Worm (Caenorhabditis elegans) whole organism, L2 larva: ENCODE results near the gene F08G12.1.

Experiments
- C34F6.9 ChIP-seq: fragments of 150-350 bp; optimal IDR thresholded peaks from 2 replicates; lab custom pipeline; 2014; ENCODE audit warnings: missing biosample characterization, missing genetic modification characterization
- F13H6.1 ChIP-seq: sonication (generic microtip); optimal IDR thresholded peaks from 2 replicates; lab custom pipeline; 2016; ENCODE audit warnings: missing genetic modification characterization, missing compliant biosample characterization
- R02D3.7 ChIP-seq: fragments of 150-350 bp; optimal IDR thresholded peaks from 2 replicates; lab custom pipeline; 2014; ENCODE audit warnings: missing biosample characterization, missing genetic modification characterization
- Y55F3AM.14 ChIP-seq: fragments of 200-800 bp; sonication (Bioruptor generic); optimal IDR thresholded peaks from 2 replicates; lab custom pipeline; 2018; ENCODE audit warnings: mild to moderate bottlenecking, missing genetic modification characterization, missing compliant biosample characterization
- ZK546.5 ChIP-seq: sonication (generic microtip); optimal IDR thresholded peaks from 2 replicates; lab custom pipeline; 2017; ENCODE audit warnings: missing biosample characterization, missing genetic modification characterization
- alr-1 ChIP-seq: fragments of 150-350 bp; optimal IDR thresholded peaks from 2 replicates; lab custom pipeline; 2014; ENCODE audit warnings: missing biosample characterization, missing genetic modification characterization
- aly-2 ChIP-seq: fragments of 150-350 bp; optimal IDR thresholded peaks from 2 replicates; lab custom pipeline; 2014; ENCODE audit warnings: missing biosample characterization, missing genetic modification characterization
- ama-1 ChIP-seq: fragments of 150-350 bp; optimal IDR thresholded peaks from 2 replicates; lab custom pipeline; 2018; ENCODE audit warnings: inconsistent platforms
- blmp-1 ChIP-seq: sonication (generic microtip); optimal IDR thresholded peaks from 2 replicates; lab custom pipeline; 2017; ENCODE audit warnings: missing genetic modification characterization, mild to moderate bottlenecking, missing compliant biosample characterization, antibody characterized with exemption, moderate library complexity; ENCODE audit not compliant: insufficient read depth
- ceh-16 ChIP-seq: fragments of 150-350 bp; optimal IDR thresholded peaks from 2 replicates; lab custom pipeline; 2014; ENCODE audit warnings: missing biosample characterization, missing genetic modification characterization
- crh-2 ChIP-seq: sonication (generic microtip); optimal IDR thresholded peaks from 2 replicates; lab custom pipeline; 2017; ENCODE audit warnings: missing biosample characterization, missing genetic modification characterization
- egl-27 ChIP-seq: sonication (generic microtip); optimal IDR thresholded peaks from 3 replicates; lab custom pipeline; 2017; ENCODE audit warnings: missing biosample characterization, missing genetic modification reagents, missing genetic modification characterization
- elt-1 ChIP-seq: fragments of 150-350 bp; optimal IDR thresholded peaks from 2 replicates; lab custom pipeline; 2014; ENCODE audit warnings: missing biosample characterization, missing genetic modification characterization
- elt-3 ChIP-seq: sonication (generic microtip); optimal IDR thresholded peaks from 2 replicates; lab custom pipeline; 2017; ENCODE audit warnings: missing biosample characterization, missing genetic modification characterization
- fos-1 ChIP-seq: fragments of 150-350 bp; optimal IDR thresholded peaks from 2 replicates; lab custom pipeline; 2014; ENCODE audit warnings: missing biosample characterization, missing genetic modification characterization
- gmeb-1 ChIP-seq: fragments of 150-350 bp; optimal IDR thresholded peaks from 2 replicates; lab custom pipeline; 2014; ENCODE audit warnings: missing biosample characterization, missing genetic modification characterization
- lin-11 ChIP-seq: fragments of 150-350 bp; sonication (generic microtip); optimal IDR thresholded peaks from 2 replicates; lab custom pipeline; 2014; ENCODE audit warnings: missing biosample characterization, missing genetic modification characterization, inconsistent platforms, mixed read lengths
- lin-13 ChIP-seq: fragments of 150-350 bp; optimal IDR thresholded peaks from 2 replicates; lab custom pipeline; 2014; ENCODE audit warnings: missing biosample characterization, missing genetic modification reagents, missing genetic modification characterization
- lsy-2 ChIP-seq, 2 experiments: fragments of 150-350 bp in 1 of 2; sonication (generic microtip) in 1 of 2; optimal IDR thresholded peaks; 2 replicates each; lab custom pipeline; 2014 to 2017; ENCODE audit warnings: missing biosample characterization in 2 of 2, missing genetic modification characterization in 2 of 2
- mab-5 ChIP-seq: fragments of 150-350 bp; optimal IDR thresholded peaks from 2 replicates; lab custom pipeline; 2014; ENCODE audit warnings: missing biosample characterization, missing genetic modification characterization
- mdl-1 ChIP-seq, 2 experiments: fragments of 150-350 bp in 1 of 2; sonication (generic microtip) in 1 of 2; optimal IDR thresholded peaks; 2 replicates each; lab custom pipeline; 2017; ENCODE audit warnings: missing biosample characterization in 2 of 2, missing genetic modification characterization in 2 of 2
- nhr-10 ChIP-seq: sonication (generic microtip); optimal IDR thresholded peaks from 2 replicates; lab custom pipeline; 2017; ENCODE audit warnings: missing biosample characterization, missing genetic modification characterization
- nhr-11 ChIP-seq: fragments of 150-350 bp; optimal IDR thresholded peaks from 2 replicates; lab custom pipeline; 2014; ENCODE audit warnings: missing biosample characterization, missing genetic modification characterization
- nhr-12 ChIP-seq: fragments of 150-350 bp; optimal IDR thresholded peaks from 2 replicates; lab custom pipeline; 2014; ENCODE audit warnings: missing biosample characterization, missing genetic modification characterization
- nhr-129 ChIP-seq: fragments of 150-350 bp; optimal IDR thresholded peaks from 2 replicates; lab custom pipeline; 2014; ENCODE audit warnings: missing biosample characterization, missing genetic modification characterization
- nhr-21 ChIP-seq: fragments of 150-350 bp; optimal IDR thresholded peaks from 2 replicates; lab custom pipeline; 2014; ENCODE audit warnings: missing biosample characterization, missing genetic modification characterization
- nhr-23 ChIP-seq: fragments of 150-350 bp; optimal IDR thresholded peaks from 2 replicates; lab custom pipeline; 2014; ENCODE audit warnings: missing biosample characterization, missing genetic modification reagents, missing genetic modification characterization
- nhr-25 ChIP-seq: fragments of 150-350 bp; sonication (generic microtip); optimal IDR thresholded peaks from 3 replicates; lab custom pipeline; 2014; ENCODE audit warnings: missing biosample characterization, missing genetic modification characterization
- nhr-6 ChIP-seq: fragments of 150-350 bp; optimal IDR thresholded peaks from 2 replicates; lab custom pipeline; 2014; ENCODE audit warnings: missing biosample characterization, missing genetic modification characterization
- nhr-77 ChIP-seq: fragments of 150-350 bp; optimal IDR thresholded peaks from 2 replicates; lab custom pipeline; 2014; ENCODE audit warnings: missing biosample characterization, missing genetic modification characterization
- peb-1 ChIP-seq: fragments of 150-350 bp; optimal IDR thresholded peaks from 2 replicates; lab custom pipeline; 2014; ENCODE audit warnings: missing biosample characterization, missing genetic modification characterization
- sem-4 ChIP-seq: fragments of 150-350 bp; optimal IDR thresholded peaks from 2 replicates; lab custom pipeline; 2014; ENCODE audit warnings: missing biosample characterization, missing genetic modification reagents, missing genetic modification characterization
- skn-1 ChIP-seq: sonication (generic microtip); optimal IDR thresholded peaks from 2 replicates; lab custom pipeline; 2017; ENCODE audit warnings: missing biosample characterization, missing genetic modification characterization
- sma-3 ChIP-seq: sonication (generic microtip); optimal IDR thresholded peaks from 2 replicates; lab custom pipeline; 2016; ENCODE audit warnings: missing genetic modification reagents, missing genetic modification characterization, missing compliant biosample characterization
- sma-9 ChIP-seq, 2 experiments: fragments of 150-350 bp in 1 of 2; sonication (generic microtip) in 1 of 2; optimal IDR thresholded peaks; 2 replicates each; lab custom pipeline; 2014 to 2016; ENCODE audit warnings: missing genetic modification characterization in 2 of 2, mild to moderate bottlenecking in 1 of 2, missing biosample characterization in 1 of 2, missing compliant biosample characterization in 1 of 2, missing genetic modification reagents in 1 of 2, moderate library complexity in 1 of 2
- snpc-4 ChIP-seq: fragments of 150-350 bp; optimal IDR thresholded peaks from 2 replicates; lab custom pipeline; 2014; ENCODE audit warnings: missing biosample characterization, missing genetic modification characterization
- unc-39 ChIP-seq: fragments of 150-350 bp; optimal IDR thresholded peaks from 2 replicates; lab custom pipeline; 2014; ENCODE audit warnings: missing biosample characterization, missing genetic modification characterization
- unc-55 ChIP-seq: fragments of 150-350 bp; sonication (generic microtip); optimal IDR thresholded peaks from 3 replicates; lab custom pipeline; 2014; ENCODE audit warnings: missing biosample characterization, missing genetic modification reagents, missing genetic modification characterization
- unc-62 ChIP-seq: fragments of 150-350 bp; optimal IDR thresholded peaks from 2 replicates; lab custom pipeline; 2014; ENCODE audit warnings: missing biosample characterization, missing genetic modification reagents, missing genetic modification characterization
- zag-1 ChIP-seq: fragments of 150-350 bp; optimal IDR thresholded peaks from 2 replicates; lab custom pipeline; 2014; ENCODE audit warnings: missing biosample characterization, missing genetic modification characterization
- ztf-1 ChIP-seq: fragments of 200-800 bp; sonication (Bioruptor generic); conservative IDR thresholded peaks from 2 replicates; pipeline ENCODE4 v1.3.6; 2022; ENCODE audit warnings: missing genetic modification characterization, missing compliant biosample characterization
- ztf-11 ChIP-seq: sonication (generic microtip); optimal IDR thresholded peaks from 2 replicates; lab custom pipeline; 2017; ENCODE audit warnings: missing biosample characterization, missing genetic modification characterization
- ztf-4 ChIP-seq: fragments of 150-350 bp; optimal IDR thresholded peaks from 2 replicates; lab custom pipeline; 2014; ENCODE audit warnings: missing biosample characterization, missing genetic modification characterization

The F08G12.1 gene

ce11 chrX:11310285-11310838, 4.7 kb upstream of the F08G12.1 start, which contains the start of gene F08G12.5:
TSS of gene F08G12.5 (minus strand) at chrX:11310285.
- TF ChIP-seq C34F6.9 (tag; lab: Kevin White, UChicago) (peak; percentile 10), sma-9 (GFP tag; optimal IDR thresholded peaks at IDR 0.05; lab: Kevin White, UChicago) (peak; percentile 4), sma-9 (tag; optimal IDR thresholded peaks at IDR 0.05; lab: Kevin White, UChicago) (no peak), mab-5 (tag; lab: Kevin White, UChicago) (no peak), nhr-21 (no peak)

- TF ChIP-seq nhr-10 (no peak), nhr-21 (no peak), aly-2 (tag; lab: Kevin White, UChicago) (no peak), elt-1 (tag; lab: Kevin White, UChicago) (no peak), nhr-11 (tag; lab: Kevin White, UChicago) (no peak)
Measured at ce11 chrX:11307056-11307455, 1.4 kb upstream of the F08G12.1 start, which contains the start of gene vhl-1. TSS of gene vhl-1 (plus strand) at chrX:11307356.

ce11 chrX:11299642-11300307, 5.9 kb downstream of the F08G12.1 start, which contains the start of the genes snrp-40.1 and F08G12.3:
TSS of gene snrp-40.1 (minus strand) at chrX:11299784.
TSS of gene F08G12.3 (plus strand) at chrX:11300257.
- peak; percentile 87 for TF ChIP-seq peb-1 (tag; lab: Kevin White, UChicago)
- no peak for TF ChIP-seq ceh-16 (tag; lab: Kevin White, UChicago)
- peak; percentile 59 for TF ChIP-seq ztf-4 (tag; lab: Kevin White, UChicago)
- peak; percentile 62 for TF ChIP-seq sem-4 (tag; lab: Kevin White, UChicago)
- TF ChIP-seq unc-62 (GFP tag; lab: Kevin White, UChicago): no peak
- no peak for TF ChIP-seq ztf-1 (GFP tag; lab: Robert Waterston, UW)
- peak; percentile 89 for TF ChIP-seq crh-2
- peak; percentile 85 for TF ChIP-seq lin-13 (GFP tag; lab: Kevin White, UChicago)
- TF ChIP-seq F13H6.1 (tag; lab: Kevin White, UChicago): peak; percentile 89
- TF ChIP-seq R02D3.7 (tag; lab: Kevin White, UChicago): no peak
- TF ChIP-seq ZK546.5 (tag; lab: Kevin White, UChicago): no peak
- no peak for TF ChIP-seq elt-1 (tag; lab: Kevin White, UChicago)
- TF ChIP-seq sma-3 (GFP tag; lab: Kevin White, UChicago): peak; percentile 59
- peak; percentile 72 for TF ChIP-seq snpc-4 (tag; lab: Kevin White, UChicago)
- peak; percentile 37 for TF ChIP-seq nhr-21
- no peak for TF ChIP-seq nhr-12
- no peak for TF ChIP-seq aly-2 (tag; lab: Kevin White, UChicago)
- no peak for TF ChIP-seq nhr-11 (tag; lab: Kevin White, UChicago)
- peak; percentile 18 for TF ChIP-seq nhr-6 (tag; lab: Kevin White, UChicago)
- peak; percentile 46 for TF ChIP-seq gmeb-1 (tag; lab: Kevin White, UChicago)
- no peak for TF ChIP-seq ztf-11 (tag; lab: Kevin White, UChicago)
- peak; percentile 61 for TF ChIP-seq lin-11 (tag; lab: Kevin White, UChicago)
- peak; percentile 94 for TF ChIP-seq C34F6.9 (tag; lab: Kevin White, UChicago)
- TF ChIP-seq sma-9 (GFP tag; optimal IDR thresholded peaks at IDR 0.05; lab: Kevin White, UChicago): peak; percentile 82
- TF ChIP-seq sma-9 (tag; optimal IDR thresholded peaks at IDR 0.05; lab: Kevin White, UChicago): no peak
- TF ChIP-seq egl-27: no peak
- peak; percentile 36 to 78 for TF ChIP-seq lsy-2 (tag; optimal IDR thresholded peaks at IDR 0.05; lab: Kevin White, UChicago)
- TF ChIP-seq nhr-23 (tag; lab: Kevin White, UChicago): no peak
- peak; percentile 31 for TF ChIP-seq Y55F3AM.14 (GFP tag; lab: Kevin White, UChicago)
- no peak for TF ChIP-seq unc-39 (tag; lab: Kevin White, UChicago)
- peak; percentile 59 for TF ChIP-seq mab-5 (tag; lab: Kevin White, UChicago)
- no peak for TF ChIP-seq nhr-77 (tag; lab: Kevin White, UChicago)
- peak; percentile 87 for TF ChIP-seq unc-55 (GFP tag; lab: Kevin White, UChicago)
- peak; percentile 71 for TF ChIP-seq zag-1 (tag; lab: Kevin White, UChicago)
- TF ChIP-seq nhr-129 (tag; lab: Kevin White, UChicago): peak; percentile 90
- TF ChIP-seq alr-1 (tag; lab: Kevin White, UChicago): no peak
- no peak for TF ChIP-seq nhr-10
- no peak for TF ChIP-seq skn-1 (tag; lab: Kevin White, UChicago)
- TF ChIP-seq fos-1: peak; percentile 86
- no peak for TF ChIP-seq ama-1 (lab: Kevin White, UChicago)
- peak; percentile 20 to 53 for TF ChIP-seq mdl-1 (tag; optimal IDR thresholded peaks at IDR 0.05; lab: Kevin White, UChicago)
- peak; percentile 78 for TF ChIP-seq nhr-25 (tag; lab: Kevin White, UChicago)
- no peak for TF ChIP-seq elt-3 (tag; lab: Kevin White, UChicago)
- no peak for TF ChIP-seq blmp-1 (tag; lab: Kevin White, UChicago)
- TF ChIP-seq, all 48 proteins: peak for 23
